Fruit fly (Drosophila melanogaster) whole organism, embryonic: ENCODE data around the gene Pph13.

Experiments
- Abd-B ChIP-seq: fragments of 200-800 bp; sonication (Bioruptor generic); optimal IDR thresholded peaks from 2 replicates; lab custom pipeline; 2018; ENCODE audit warnings: missing biosample characterization, mild to moderate bottlenecking, missing genetic modification characterization, moderate library complexity
- Aef1 ChIP-seq: fragments of 200-800 bp; sonication (Bioruptor generic); IDR thresholded peaks from 3 replicates; pipeline ENCODE4 v1.3.6; 2022; ENCODE audit warnings: missing biosample characterization, missing genetic modification characterization
- Asciz ChIP-seq: fragments of 200-800 bp; sonication (Bioruptor generic); optimal IDR thresholded peaks from 2 replicates; lab custom pipeline; 2017; ENCODE audit warnings: missing biosample characterization, mild to moderate bottlenecking, missing genetic modification characterization, missing genetic modification reagents
- B-H1 ChIP-seq: fragments of 200-800 bp; sonication (Bioruptor generic); IDR thresholded peaks from 3 replicates; pipeline ENCODE4 v1.3.6; 2022; ENCODE audit warnings: missing biosample characterization, missing genetic modification characterization
- Bteb2 ChIP-seq: fragments of 200-800 bp; sonication (Bioruptor generic); optimal IDR thresholded peaks from 2 replicates; lab custom pipeline; 2016; ENCODE audit warnings: missing biosample characterization, missing genetic modification characterization
- CG10147 ChIP-seq: fragments of 200-800 bp; sonication (Bioruptor generic); optimal IDR thresholded peaks from 2 replicates; lab custom pipeline; 2019; ENCODE audit warnings: missing biosample characterization, mild to moderate bottlenecking, missing genetic modification characterization, moderate library complexity
- CG10274 ChIP-seq: fragments of 200-800 bp; sonication (Bioruptor generic); optimal IDR thresholded peaks from 3 replicates; lab custom pipeline; 2017; ENCODE audit warnings: missing biosample characterization, mild to moderate bottlenecking, missing genetic modification characterization
- CG10366 ChIP-seq: fragments of 200-800 bp; sonication (Bioruptor generic); IDR thresholded peaks from 2 replicates; pipeline ENCODE4 v1.3.6; 2022; ENCODE audit warnings: missing biosample characterization, missing genetic modification characterization
- CG11696 ChIP-seq: fragments of 200-800 bp; sonication (Bioruptor generic); IDR thresholded peaks from 2 replicates; pipeline ENCODE4 v1.3.6; 2022; ENCODE audit warnings: missing biosample characterization, missing genetic modification characterization
- CG1233 ChIP-seq: fragments of 200-800 bp; sonication (Bioruptor generic); optimal IDR thresholded peaks from 4 replicates; lab custom pipeline; 2018; ENCODE audit warnings: missing biosample characterization, mild to moderate bottlenecking, missing genetic modification characterization
- CG12659 ChIP-seq: fragments of 200-800 bp; sonication (Bioruptor generic); optimal IDR thresholded peaks from 3 replicates; lab custom pipeline; 2017; ENCODE audit warnings: mild to moderate bottlenecking, missing biosample characterization, missing genetic modification reagents, missing genetic modification characterization
- CG14667 ChIP-seq: fragments of 200-800 bp; sonication (Bioruptor generic); IDR thresholded peaks from 2 replicates; pipeline ENCODE4 v1.3.6; 2022; ENCODE audit warnings: missing biosample characterization, missing genetic modification characterization
- CG15479 ChIP-seq: fragments of 200-800 bp; sonication (Bioruptor generic); optimal IDR thresholded peaks from 3 replicates; lab custom pipeline; 2019; ENCODE audit warnings: missing biosample characterization, mild to moderate bottlenecking, missing genetic modification characterization, moderate library complexity
- CG1602 ChIP-seq: fragments of 200-800 bp; sonication (Bioruptor generic); optimal IDR thresholded peaks from 3 replicates; lab custom pipeline; 2016; ENCODE audit warnings: missing biosample characterization, missing genetic modification characterization
- CG1647 ChIP-seq: fragments of 200-800 bp; sonication (Bioruptor generic); optimal IDR thresholded peaks from 3 replicates; lab custom pipeline; 2016; ENCODE audit warnings: missing biosample characterization, missing genetic modification characterization
- CG17612 ChIP-seq: fragments of 200-800 bp; sonication (Bioruptor generic); IDR thresholded peaks from 2 replicates; pipeline ENCODE4 v1.3.6; 2022; ENCODE audit warnings: missing biosample characterization, missing genetic modification characterization
- CG18262 ChIP-seq: fragments of 200-800 bp; optimal IDR thresholded peaks from 3 replicates; lab custom pipeline; 2019; ENCODE audit warnings: missing biosample characterization, mild to moderate bottlenecking, missing genetic modification characterization, moderate library complexity
- CG2199 ChIP-seq: fragments of 200-800 bp; sonication (Bioruptor generic); IDR thresholded peaks from 3 replicates; pipeline ENCODE4 v1.3.6; 2022; ENCODE audit warnings: missing biosample characterization, missing genetic modification characterization
- CG3065 ChIP-seq: fragments of 200-800 bp; sonication (Bioruptor generic); optimal IDR thresholded peaks from 2 replicates; lab custom pipeline; 2016; ENCODE audit warnings: missing biosample characterization, missing genetic modification characterization
- CG32767 ChIP-seq: fragments of 200-800 bp; sonication (Bioruptor generic); IDR thresholded peaks from 2 replicates; pipeline ENCODE4 v1.3.6; 2022; ENCODE audit warnings: missing biosample characterization, missing genetic modification characterization
- CG5245 ChIP-seq: fragments of 200-800 bp; sonication (Bioruptor generic); optimal IDR thresholded peaks from 3 replicates; lab custom pipeline; 2016; ENCODE audit warnings: missing biosample characterization, missing genetic modification characterization
- CG6654 ChIP-seq: fragments of 200-800 bp; sonication (Bioruptor generic); optimal IDR thresholded peaks from 2 replicates; lab custom pipeline; 2017; ENCODE audit warnings: missing biosample characterization, mild to moderate bottlenecking, missing genetic modification characterization
- CG6689 ChIP-seq: fragments of 200-800 bp; sonication (Bioruptor generic); IDR thresholded peaks from 2 replicates; pipeline ENCODE4 v1.3.6; 2022; ENCODE audit warnings: missing biosample characterization, missing genetic modification characterization
- CG7963 ChIP-seq: fragments of 200-800 bp; sonication (Bioruptor generic); IDR thresholded peaks from 3 replicates; pipeline ENCODE4 v1.3.6; 2022; ENCODE audit warnings: missing biosample characterization, missing genetic modification characterization; ENCODE audit not compliant: partially characterized antibody
- CG8924 ChIP-seq: fragments of 200-800 bp; optimal IDR thresholded peaks from 3 replicates; lab custom pipeline; 2019; ENCODE audit warnings: missing biosample characterization, mild to moderate bottlenecking, missing genetic modification characterization, moderate library complexity
- D ChIP-seq, 2 experiments: fragments of 200-800 bp in 1 of 2; fragments of >200 bp in 1 of 2; sonication (Bioruptor generic) in 1 of 2; optimal IDR thresholded peaks; 2 replicates in 1 of 2; 3 replicates in 1 of 2; lab custom pipeline; 2017; ENCODE audit warnings: mild to moderate bottlenecking in 1 of 2, missing biosample characterization in 1 of 2, missing genetic modification characterization in 1 of 2, missing genetic modification reagents in 1 of 2
- Dfd ChIP-seq, 2 experiments: fragments of >200 bp; optimal IDR thresholded peaks; 2 replicates each; lab custom pipeline; 2017; ENCODE audit warnings: missing biosample characterization in 2 of 2, missing genetic modification characterization in 2 of 2
- E2f1 ChIP-seq: fragments of 200-800 bp; sonication (Bioruptor generic); IDR thresholded peaks from 2 replicates; pipeline ENCODE4 v1.3.6; 2022; ENCODE audit warnings: missing biosample characterization, missing genetic modification characterization
- Kr ChIP-seq: fragments of 200-800 bp; sonication (Bioruptor generic); optimal IDR thresholded peaks from 2 replicates; lab custom pipeline; 2017; ENCODE audit warnings: missing biosample characterization, mild to moderate bottlenecking, missing genetic modification characterization
- NFAT ChIP-seq: fragments of 200-800 bp; sonication (Bioruptor generic); IDR thresholded peaks from 2 replicates; pipeline ENCODE4 v1.3.6; 2022; ENCODE audit warnings: missing biosample characterization, missing genetic modification characterization
- NfI ChIP-seq: fragments of 200-800 bp; sonication (Bioruptor generic); optimal IDR thresholded peaks from 3 replicates; lab custom pipeline; 2018; ENCODE audit warnings: missing biosample characterization, mild to moderate bottlenecking, missing genetic modification characterization, moderate library complexity
- Sry-δ ChIP-seq: fragments of 200-800 bp; sonication (Bioruptor generic); optimal IDR thresholded peaks from 2 replicates; lab custom pipeline; 2016; ENCODE audit warnings: missing biosample characterization, missing genetic modification characterization
- Tbp ChIP-seq: fragments of >200 bp; optimal IDR thresholded peaks from 2 replicates; lab custom pipeline; 2018; ENCODE audit warnings: missing biosample characterization, missing genetic modification characterization
- amos ChIP-seq: fragments of 200-800 bp; sonication (Bioruptor generic); IDR thresholded peaks from 2 replicates; pipeline ENCODE4 v1.3.6; 2022; ENCODE audit warnings: missing biosample characterization, missing genetic modification characterization; ENCODE audit not compliant: partially characterized antibody
- cato ChIP-seq: fragments of 200-800 bp; sonication (Bioruptor generic); optimal IDR thresholded peaks from 2 replicates; lab custom pipeline; 2016; ENCODE audit warnings: missing biosample characterization, missing genetic modification characterization, borderline replicate concordance
- chinmo ChIP-seq: fragments of 200-800 bp; sonication (Bioruptor generic); IDR thresholded peaks from 4 replicates; pipeline ENCODE4 v1.3.6; 2022; ENCODE audit warnings: missing biosample characterization, missing genetic modification characterization; ENCODE audit not compliant: partially characterized antibody
- corto ChIP-seq: fragments of 200-800 bp; sonication (Bioruptor generic); optimal IDR thresholded peaks from 2 replicates; lab custom pipeline; 2016; ENCODE audit warnings: missing biosample characterization, mild to moderate bottlenecking, missing genetic modification characterization, moderate library complexity
- fd96Cb ChIP-seq: fragments of 200-800 bp; sonication (Bioruptor generic); optimal IDR thresholded peaks from 2 replicates; lab custom pipeline; 2018; ENCODE audit warnings: missing biosample characterization, mild to moderate bottlenecking, missing genetic modification characterization, moderate library complexity
- gt ChIP-seq: fragments of 200-800 bp; sonication (Bioruptor generic); IDR thresholded peaks from 2 replicates; pipeline ENCODE4 v1.3.6; 2022; ENCODE audit warnings: missing biosample characterization, missing genetic modification characterization
- hkb ChIP-seq, 2 experiments: fragments of 200-800 bp in 1 of 2; fragments of >200 bp in 1 of 2; sonication (Bioruptor generic) in 1 of 2; IDR thresholded peaks in 1 of 2; optimal IDR thresholded peaks in 1 of 2; 2 replicates each; pipeline versions ENCODE4 v1.3.6 to Lab custom; 2017 to 2022; ENCODE audit warnings: missing biosample characterization in 1 of 2, missing genetic modification characterization in 1 of 2
- jumu ChIP-seq: fragments of 200-800 bp; sonication (Bioruptor generic); optimal IDR thresholded peaks from 3 replicates; lab custom pipeline; 2016; ENCODE audit warnings: missing biosample characterization, missing genetic modification characterization
- lmd ChIP-seq: fragments of 200-800 bp; sonication (Bioruptor generic); IDR thresholded peaks from 2 replicates; pipeline ENCODE4 v1.3.6; 2022; ENCODE audit warnings: missing biosample characterization, missing genetic modification characterization
- lola ChIP-seq, 3 experiments: fragments of >200 bp in 2 of 3; fragments of 200-800 bp in 1 of 3; sonication (Bioruptor generic) in 1 of 3; optimal IDR thresholded peaks; 2 replicates each; lab custom pipeline; 2017 to 2019; ENCODE audit warnings: missing biosample characterization in 3 of 3, missing genetic modification characterization in 3 of 3, mild to moderate bottlenecking in 1 of 3, moderate library complexity in 1 of 3
- nom ChIP-seq: fragments of 200-800 bp; sonication (Bioruptor generic); optimal IDR thresholded peaks from 2 replicates; lab custom pipeline; 2017; ENCODE audit warnings: missing biosample characterization, missing genetic modification characterization, mild to moderate bottlenecking, moderate library complexity, missing genetic modification reagents
- peb ChIP-seq: fragments of 200-800 bp; sonication (Bioruptor generic); IDR thresholded peaks from 2 replicates; pipeline ENCODE4 v1.3.6; 2022; ENCODE audit warnings: missing biosample characterization, missing genetic modification characterization
- sens ChIP-seq: fragments of 200-800 bp; sonication (Bioruptor generic); peaks from one replicate; lab custom pipeline; 2016; ENCODE audit warnings: missing biosample characterization, missing genetic modification characterization
- sna ChIP-seq: fragments of 200-800 bp; sonication (Bioruptor generic); IDR thresholded peaks from 2 replicates; pipeline ENCODE4 v1.3.6; 2022; ENCODE audit warnings: missing biosample characterization, missing genetic modification characterization; ENCODE audit not compliant: partially characterized antibody
- stc ChIP-seq: fragments of 200-800 bp; sonication (Bioruptor generic); IDR thresholded peaks from 2 replicates; pipeline ENCODE4 v1.3.6; 2022; ENCODE audit warnings: missing biosample characterization, missing genetic modification characterization
- tll ChIP-seq, 2 experiments: fragments of 200-800 bp in 1 of 2; fragments of >200 bp in 1 of 2; sonication (Bioruptor generic) in 1 of 2; optimal IDR thresholded peaks; 2 replicates each; lab custom pipeline; 2017 to 2019; ENCODE audit warnings: missing biosample characterization in 2 of 2, missing genetic modification characterization in 2 of 2, mild to moderate bottlenecking in 1 of 2, moderate library complexity in 1 of 2

The Pph13 gene

DNA sequence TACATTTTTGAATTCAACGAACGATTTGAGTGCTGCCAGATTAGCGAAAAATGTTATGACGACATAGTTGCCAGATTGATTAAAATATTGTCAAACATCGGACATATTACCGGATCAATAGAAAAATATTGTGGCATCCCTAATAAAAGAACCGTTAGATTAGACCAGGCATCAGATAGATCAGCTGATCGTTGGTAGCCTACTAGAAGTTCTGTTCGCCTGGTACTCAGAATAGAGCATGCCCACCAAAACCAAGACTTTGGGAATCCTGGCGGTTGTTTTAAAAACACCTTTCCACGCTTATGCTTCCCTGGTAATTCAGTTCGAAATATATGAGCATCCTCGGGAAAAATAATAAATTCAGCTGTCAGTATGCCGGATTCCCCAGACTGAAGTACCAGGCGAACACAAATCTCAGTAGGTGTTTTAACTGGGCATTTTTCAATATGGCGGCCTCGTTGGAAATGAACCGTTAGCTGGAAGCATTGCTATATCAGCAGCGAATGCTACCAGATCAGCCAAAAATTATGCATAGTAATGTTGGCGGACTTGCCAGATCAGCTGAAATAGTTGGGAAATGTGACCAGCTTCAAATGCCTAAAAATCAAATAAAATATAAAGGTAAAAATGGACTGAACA lies 36.6 kb upstream of the Pph13 start (continued):
- TF ChIP-seq D (optimal IDR thresholded peaks at IDR 0.05; lab: Kevin White, UChicago), result peak; percentile 70
- TF ChIP-seq D (GFP tag; optimal IDR thresholded peaks at IDR 0.05; lab: Kevin White, UChicago), result no peak
- no peak; the same call in 2 of the 3 replicates for TF ChIP-seq CG2199
- no peak for TF ChIP-seq CG17612 (GFP tag; lab: Robert Waterston, UW)
- no peak for TF ChIP-seq CG3065
- peak; percentile 45; the same call in 1 of the 2 replicates for TF ChIP-seq NFAT (GFP tag; lab: Robert Waterston, UW)
- TF ChIP-seq E2f1, result no peak
- TF ChIP-seq B-H1 (GFP tag; lab: Robert Waterston, UW), result no peak
- peak; percentile 16 for TF ChIP-seq CG10147 (GFP tag; lab: Kevin White, UChicago)
- TF ChIP-seq jumu, result peak; percentile 3
- TF ChIP-seq CG6689 (GFP tag; lab: Robert Waterston, UW), result no peak
- TF ChIP-seq CG12659 (GFP tag; lab: Kevin White, UChicago), result peak; percentile 87
- no peak for TF ChIP-seq gt (GFP tag; lab: Robert Waterston, UW)
- no peak for TF ChIP-seq CG32767 (GFP tag; lab: Robert Waterston, UW)
- peak; percentile 52 for TF ChIP-seq CG8924 (tag; lab: Kevin White, UChicago)
- TF ChIP-seq sna (GFP tag; lab: Robert Waterston, UW), result peak; percentile 54; the same call in 1 of the 2 replicates
- no peak for TF ChIP-seq lmd (GFP tag; lab: Robert Waterston, UW)
- no peak for TF ChIP-seq CG15479 (GFP tag; lab: Kevin White, UChicago)
- TF ChIP-seq Abd-B, result peak; percentile 28
- no peak for TF ChIP-seq CG7963 (GFP tag; lab: Robert Waterston, UW)
- TF ChIP-seq cato (GFP tag; lab: Kevin White, UChicago), result no peak
- peak; percentile 21 for TF ChIP-seq CG1233 (GFP tag; lab: Kevin White, UChicago)
- no peak for TF ChIP-seq CG10274
- TF ChIP-seq chinmo (GFP tag; lab: Robert Waterston, UW), result 0 out of 4 replicates have a peak, but pooled peaks have one; percentile 68
- no peak for TF ChIP-seq Bteb2
- TF ChIP-seq CG1602, result no peak
- peak; percentile 19 for TF ChIP-seq NfI (GFP tag; lab: Kevin White, UChicago)
- TF ChIP-seq Kr (GFP tag; lab: Kevin White, UChicago), result no peak
- no peak for TF ChIP-seq CG1647 (GFP tag; lab: Kevin White, UChicago)
- no peak for TF ChIP-seq corto (GFP tag; lab: Kevin White, UChicago)
- TF ChIP-seq Sry-δ, result peak; percentile 35
- TF ChIP-seq Asciz (GFP tag; lab: Kevin White, UChicago), result no peak
- no peak for TF ChIP-seq lola (GFP tag; optimal IDR thresholded peaks at IDR 0.05; lab: Kevin White, UChicago)
- TF ChIP-seq fd96Cb (tag; lab: Kevin White, UChicago), result no peak
- TF ChIP-seq tll (GFP tag; optimal IDR thresholded peaks at IDR 0.05; lab: Kevin White, UChicago), result no peak
- no peak for TF ChIP-seq peb (GFP tag; lab: Robert Waterston, UW)
- TF ChIP-seq Dfd (GFP tag; optimal IDR thresholded peaks at IDR 0.05; lab: Kevin White, UChicago), result no peak
- TF ChIP-seq CG18262 (tag; lab: Kevin White, UChicago), result peak; percentile 43
- no peak for TF ChIP-seq CG6654
- no peak for TF ChIP-seq CG14667 (GFP tag; lab: Robert Waterston, UW)
- peak; percentile 85 for TF ChIP-seq sens (GFP tag; lab: Kevin White, UChicago)
- no peak for TF ChIP-seq CG5245 (GFP tag; lab: Kevin White, UChicago)
- peak; percentile 21 for TF ChIP-seq nom (GFP tag; lab: Kevin White, UChicago)
- TF ChIP-seq CG11696 (GFP tag; lab: Robert Waterston, UW), result no peak
- no peak for TF ChIP-seq stc (GFP tag; lab: Robert Waterston, UW)
- peak; percentile 36 for TF ChIP-seq amos (GFP tag; lab: Robert Waterston, UW)
- no peak for TF ChIP-seq Tbp (GFP tag; lab: Kevin White, UChicago)
- no peak for TF ChIP-seq Aef1
- no peak for TF ChIP-seq hkb (optimal IDR thresholded peaks at IDR 0.05; lab: Kevin White, UChicago)
- no peak for TF ChIP-seq hkb (GFP tag; IDR thresholded peaks at IDR 0.05; lab: Robert Waterston, UW)
- TF ChIP-seq CG10366 (GFP tag; lab: Robert Waterston, UW), result no peak
